Worm (Caenorhabditis elegans) whole organism, L4 larva: ENCODE measurements around the gene C25E10.13.
"Not testable (repeated sequence)": the region's sequence is repeated elsewhere in the genome, so short reads cannot be mapped to it uniquely, and the experiment has no call there.

Source experiments
- T26A8.4 ChIP-seq: fragments of 200-800 bp; sonication (Bioruptor generic); IDR thresholded peaks from 2 replicates; pipeline ENCODE4 v1.3.6; 2022; ENCODE audit warnings: missing genetic modification characterization, missing compliant biosample characterization
- Y5F2A.4 ChIP-seq: fragments of 200-800 bp; sonication (Bioruptor generic); optimal IDR thresholded peaks from 2 replicates; lab custom pipeline; 2018; ENCODE audit warnings: mild to moderate bottlenecking, missing genetic modification characterization, missing compliant biosample characterization
- Y75B8A.6 ChIP-seq: fragments of 200-800 bp; sonication (Bioruptor generic); IDR thresholded peaks from 2 replicates; pipeline ENCODE4 v1.3.6; 2022; ENCODE audit warnings: missing genetic modification reagents, missing genetic modification characterization, missing compliant biosample characterization
- ZK546.5 ChIP-seq, 2 experiments: sonication (generic microtip); optimal IDR thresholded peaks; 2 replicates each; lab custom pipeline; 2017; ENCODE audit warnings: missing biosample characterization in 2 of 2, missing genetic modification characterization in 2 of 2
- arid-1 ChIP-seq: fragments of 200-800 bp; sonication (Bioruptor generic); conservative IDR thresholded peaks from 2 replicates; pipeline ENCODE4 v1.3.6; 2022; ENCODE audit warnings: missing genetic modification reagents, missing genetic modification characterization, missing compliant biosample characterization
- ceh-20 ChIP-seq: fragments of 200-800 bp; sonication (Bioruptor generic); IDR thresholded peaks from 2 replicates; pipeline ENCODE4 v1.3.6; 2022; ENCODE audit warnings: missing genetic modification reagents, missing genetic modification characterization, missing compliant biosample characterization
- ceh-44 ChIP-seq: fragments of 200-800 bp; sonication (Bioruptor generic); IDR thresholded peaks from 2 replicates; pipeline ENCODE4 v1.3.6; 2022; ENCODE audit warnings: missing genetic modification reagents, missing genetic modification characterization, missing compliant biosample characterization
- ctbp-1 ChIP-seq: fragments of 200-800 bp; sonication (Bioruptor generic); IDR thresholded peaks from 2 replicates; pipeline ENCODE4 v1.3.6; 2022; ENCODE audit warnings: missing genetic modification reagents, missing genetic modification characterization, missing compliant biosample characterization
- daf-12 ChIP-seq: fragments of 150-350 bp; optimal IDR thresholded peaks from 2 replicates; lab custom pipeline; 2014; ENCODE audit warnings: missing biosample characterization, missing genetic modification reagents, missing genetic modification characterization
- daf-19 ChIP-seq: fragments of 200-800 bp; sonication (Bioruptor generic); conservative IDR thresholded peaks from 2 replicates; pipeline ENCODE4 v1.3.6; 2022; ENCODE audit warnings: missing genetic modification characterization, missing compliant biosample characterization
- dmd-6 ChIP-seq: fragments of 200-800 bp; sonication (Bioruptor generic); IDR thresholded peaks from 2 replicates; pipeline ENCODE4 v1.3.6; 2022; ENCODE audit warnings: missing genetic modification reagents, missing genetic modification characterization, missing compliant biosample characterization
- dmd-9 ChIP-seq: fragments of 200-800 bp; sonication (Bioruptor generic); IDR thresholded peaks from 2 replicates; pipeline ENCODE4 v1.3.6; 2022; ENCODE audit warnings: missing genetic modification reagents, missing genetic modification characterization, missing compliant biosample characterization
- egl-43 ChIP-seq: fragments of 200-800 bp; sonication (Bioruptor generic); IDR thresholded peaks from 2 replicates; pipeline ENCODE4 v1.3.6; 2022; ENCODE audit warnings: missing genetic modification reagents, missing genetic modification characterization, missing compliant biosample characterization
- hlh-11 ChIP-seq: fragments of 200-800 bp; sonication (Bioruptor generic); optimal IDR thresholded peaks from 2 replicates; lab custom pipeline; 2018; ENCODE audit warnings: mild to moderate bottlenecking, missing genetic modification characterization, missing compliant biosample characterization
- hmg-1.1 ChIP-seq: fragments of 200-800 bp; sonication (Bioruptor generic); IDR thresholded peaks from 2 replicates; pipeline ENCODE4 v1.3.6; 2022; ENCODE audit warnings: missing genetic modification reagents, missing genetic modification characterization, missing compliant biosample characterization
- lim-7 ChIP-seq: fragments of 200-800 bp; sonication (Bioruptor generic); IDR thresholded peaks from 2 replicates; pipeline ENCODE4 v1.3.6; 2022; ENCODE audit warnings: missing genetic modification characterization, missing compliant biosample characterization
- lin-1 ChIP-seq: fragments of 200-800 bp; sonication (Bioruptor generic); IDR thresholded peaks from 2 replicates; pipeline ENCODE4 v1.3.6; 2022; ENCODE audit warnings: missing genetic modification reagents, missing genetic modification characterization, missing compliant biosample characterization
- lin-29 ChIP-seq: fragments of 200-800 bp; sonication (Bioruptor generic); IDR thresholded peaks from 2 replicates; pipeline ENCODE4 v1.3.6; 2022; ENCODE audit warnings: missing genetic modification reagents, missing genetic modification characterization, missing compliant biosample characterization
- lin-38 ChIP-seq: fragments of 200-800 bp; sonication (Bioruptor generic); IDR thresholded peaks from 2 replicates; pipeline ENCODE4 v1.3.6; 2022; ENCODE audit warnings: missing genetic modification reagents, missing genetic modification characterization, missing compliant biosample characterization
- madf-5 ChIP-seq, 2 experiments: fragments of 200-800 bp; sonication (Bioruptor generic); IDR thresholded peaks; 2 replicates each; pipeline ENCODE4 v1.3.6; 2022; ENCODE audit warnings: missing compliant biosample characterization in 2 of 2, missing genetic modification characterization in 2 of 2
- mdt-29 ChIP-seq: fragments of 200-800 bp; sonication (Bioruptor generic); IDR thresholded peaks from 2 replicates; pipeline ENCODE4 v1.3.6; 2022; ENCODE audit warnings: missing genetic modification reagents, missing genetic modification characterization, missing compliant biosample characterization
- mep-1 ChIP-seq: fragments of 150-350 bp; sonication (generic microtip); optimal IDR thresholded peaks from 3 replicates; lab custom pipeline; 2014; ENCODE audit warnings: missing biosample characterization, missing genetic modification characterization
- mes-2 ChIP-seq: sonication (generic microtip); optimal IDR thresholded peaks from 2 replicates; lab custom pipeline; 2016; ENCODE audit warnings: missing genotype, mild to moderate bottlenecking, missing genetic modification characterization, missing compliant biosample characterization; ENCODE audit not compliant: poor library complexity, severe bottlenecking
- nhr-41 ChIP-seq: fragments of 200-800 bp; sonication (Bioruptor generic); IDR thresholded peaks from 2 replicates; pipeline ENCODE4 v1.3.6; 2022; ENCODE audit warnings: missing genetic modification reagents, missing genetic modification characterization, missing compliant biosample characterization
- pha-4 ChIP-seq, 2 experiments: fragments of 150-350 bp in 1 of 2; fragments of 200-800 bp in 1 of 2; sonication (Bioruptor generic) in 1 of 2; IDR thresholded peaks in 1 of 2; optimal IDR thresholded peaks in 1 of 2; 2 replicates each; pipeline versions ENCODE4 v1.3.6 to Lab custom; 2014 to 2022; ENCODE audit warnings: missing genetic modification characterization in 2 of 2, missing genetic modification reagents in 2 of 2, missing biosample characterization in 1 of 2, missing compliant biosample characterization in 1 of 2
- php-3 ChIP-seq: fragments of 200-800 bp; sonication (Bioruptor generic); IDR thresholded peaks from 2 replicates; pipeline ENCODE4 v1.3.6; 2022; ENCODE audit warnings: missing genetic modification reagents, missing genetic modification characterization, missing compliant biosample characterization
- sdz-12 ChIP-seq: fragments of 200-800 bp; sonication (Bioruptor generic); optimal IDR thresholded peaks from 2 replicates; lab custom pipeline; 2018; ENCODE audit warnings: mild to moderate bottlenecking, missing genetic modification characterization, missing compliant biosample characterization
- set-16 ChIP-seq: fragments of 200-800 bp; sonication (Bioruptor generic); IDR thresholded peaks from 2 replicates; pipeline ENCODE4 v1.3.6; 2022; ENCODE audit warnings: missing genetic modification reagents, missing genetic modification characterization, missing compliant biosample characterization
- snpc-1.2 ChIP-seq: fragments of 200-800 bp; sonication (Bioruptor generic); IDR thresholded peaks from 2 replicates; pipeline ENCODE4 v1.3.6; 2022; ENCODE audit warnings: missing genetic modification reagents, missing genetic modification characterization, missing compliant biosample characterization
- snpc-4 ChIP-seq: fragments of 150-350 bp; optimal IDR thresholded peaks from 2 replicates; lab custom pipeline; 2014; ENCODE audit warnings: missing biosample characterization, missing genetic modification characterization
- tag-97 ChIP-seq: fragments of 200-800 bp; sonication (Bioruptor generic); IDR thresholded peaks from 2 replicates; pipeline ENCODE4 v1.3.6; 2022; ENCODE audit warnings: missing genetic modification characterization, missing compliant biosample characterization
- tra-1 ChIP-seq: fragments of 200-800 bp; sonication (Bioruptor generic); IDR thresholded peaks from 2 replicates; pipeline ENCODE4 v1.3.6; 2022; ENCODE audit warnings: missing genetic modification reagents, missing genetic modification characterization, missing compliant biosample characterization
- unc-62 ChIP-seq, 3 experiments: fragments of 150-350 bp in 1 of 3; sonication (generic microtip); optimal IDR thresholded peaks in 2 of 3; peaks in 1 of 3; 1 replicate in 1 of 3; 2 replicates in 2 of 3; lab custom pipeline; 2014 to 2017; ENCODE audit warnings: missing biosample characterization in 3 of 3, missing genetic modification characterization in 3 of 3, missing genetic modification reagents in 3 of 3, missing genotype in 1 of 3
- vab-7 ChIP-seq: fragments of 200-800 bp; sonication (Bioruptor generic); IDR thresholded peaks from 2 replicates; pipeline ENCODE4 v1.3.6; 2022; ENCODE audit warnings: missing genetic modification reagents, missing genetic modification characterization, missing compliant biosample characterization
- zfp-3 ChIP-seq: fragments of 200-800 bp; sonication (Bioruptor generic); conservative IDR thresholded peaks from 2 replicates; pipeline ENCODE4 v1.3.6; 2022; ENCODE audit warnings: missing genetic modification reagents, missing genetic modification characterization, missing compliant biosample characterization
- zip-2 ChIP-seq: fragments of 150-350 bp; optimal IDR thresholded peaks from 2 replicates; lab custom pipeline; 2014; ENCODE audit warnings: missing biosample characterization, missing genetic modification characterization
- ztf-11 ChIP-seq: fragments of 150-350 bp; optimal IDR thresholded peaks from 2 replicates; lab custom pipeline; 2014; ENCODE audit warnings: missing biosample characterization, missing genetic modification characterization

C25E10.13 gene

ce11 chrV:9088758-9089157, 29.2 kb downstream of the C25E10.13 start:
- TF ChIP-seq madf-5 (GFP tag; IDR thresholded peaks at IDR 0.05; lab: Robert Waterston, UW) (0 out of 4 replicates have a peak, but pooled peaks of 1 of the 2 experiments have one; percentile 35), sdz-12 (GFP tag; lab: Kevin White, UChicago) (peak; percentile 36), hmg-1.1 (GFP tag; lab: Robert Waterston, UW) (peak; percentile 67; the same call in 1 of the 2 replicates), ZK546.5 (tag; optimal IDR thresholded peaks at IDR 0.05; lab: Kevin White, UChicago) (no peak), zip-2 (tag; lab: Kevin White, UChicago) (no peak), ceh-20 (GFP tag; lab: Robert Waterston, UW) (no peak), Y5F2A.4 (GFP tag; lab: Kevin White, UChicago) (no peak), ctbp-1 (GFP tag; lab: Robert Waterston, UW) (peak; percentile 88), lin-1 (GFP tag; lab: Robert Waterston, UW) (peak; percentile 36; the same call in 1 of the 2 replicates), zfp-3 (GFP tag; lab: Robert Waterston, UW) (peak; percentile 96), mdt-29 (GFP tag; lab: Robert Waterston, UW) (peak; percentile 78; the same call in 1 of the 2 replicates), Y75B8A.6 (peak; percentile 64), pha-4 (GFP tag; IDR thresholded peaks at IDR 0.05; lab: Robert Waterston, UW) (peak; percentile 71), pha-4 (tag; optimal IDR thresholded peaks at IDR 0.05; lab: Kevin White, UChicago) (no peak), dmd-9 (GFP tag; lab: Robert Waterston, UW) (0 out of 2 replicates have a peak, but pooled peaks have one; percentile 47), lim-7 (GFP tag; lab: Robert Waterston, UW) (0 out of 2 replicates have a peak, but pooled peaks have one; percentile 6), snpc-4 (tag; lab: Kevin White, UChicago) (no peak), lin-38 (GFP tag; lab: Robert Waterston, UW) (peak; percentile 42), hlh-11 (peak; percentile 12), lin-29 (GFP tag; lab: Robert Waterston, UW) (peak; percentile 36; the same call in 1 of the 2 replicates), egl-43 (GFP tag; lab: Robert Waterston, UW) (peak; percentile 56; the same call in 1 of the 2 replicates), T26A8.4 (GFP tag; lab: Robert Waterston, UW) (peak; percentile 76; the same call in 1 of the 2 replicates), daf-19 (GFP tag; lab: Robert Waterston, UW) (peak; percentile 85; the same call in 1 of the 2 replicates), nhr-41 (GFP tag; lab: Robert Waterston, UW) (peak; percentile 63), ztf-11 (tag; lab: Kevin White, UChicago) (no peak), snpc-1.2 (peak; percentile 80), php-3 (GFP tag; lab: Robert Waterston, UW) (peak; percentile 53), mes-2 (tag; lab: Kevin White, UChicago) (no peak), dmd-6 (GFP tag; lab: Robert Waterston, UW) (peak; percentile 60), arid-1 (GFP tag; lab: Robert Waterston, UW) (no peak), vab-7 (GFP tag; lab: Robert Waterston, UW) (peak; percentile 46; the same call in 1 of the 2 replicates), daf-12 (tag; lab: Kevin White, UChicago) (no peak), tag-97 (GFP tag; lab: Robert Waterston, UW) (no peak), mep-1 (tag; lab: Kevin White, UChicago) (no peak)

ce11 chrV:9090824-9091798, 31.6 kb downstream of the C25E10.13 start:
- TF ChIP-seq daf-19 (GFP tag; lab: Robert Waterston, UW) (0 out of 2 replicates have a peak, but pooled peaks have one; percentile 51), lin-38 (GFP tag; lab: Robert Waterston, UW) (0 out of 2 replicates have a peak, but pooled peaks have one; percentile 16), tra-1 (0 out of 2 replicates have a peak, but pooled peaks have one; percentile 11), ctbp-1 (GFP tag; lab: Robert Waterston, UW) (peak; percentile 31; the same call in 1 of the 2 replicates), egl-43 (GFP tag; lab: Robert Waterston, UW) (peak; percentile 64; the same call in 1 of the 2 replicates), zfp-3 (GFP tag; lab: Robert Waterston, UW) (peak; percentile 82), lim-7 (GFP tag; lab: Robert Waterston, UW) (peak; percentile 33; the same call in 1 of the 2 replicates), ceh-44 (GFP tag; lab: Robert Waterston, UW) (0 out of 2 replicates have a peak, but pooled peaks have one; percentile 4), snpc-1.2 (peak; percentile 66), unc-62 (GFP tag; optimal IDR thresholded peaks at IDR 0.05 in 1 of 2; lab: Kevin White, UChicago) (peak in 1 of 2 experiments; percentile 49), mdt-29 (GFP tag; lab: Robert Waterston, UW) (peak; percentile 11; the same call in 1 of the 2 replicates), mes-2 (tag; lab: Kevin White, UChicago) (peak; percentile 15), set-16 (GFP tag; lab: Robert Waterston, UW) (peak; percentile 30)
- TF ChIP-seq unc-62 (tag; optimal IDR thresholded peaks at IDR 0.05; lab: Kevin White, UChicago): not testable (repeated sequence)
